Fruit fly (Drosophila melanogaster): ENCODE data around the gene CG7920.
A peak's percentile ranks its signal among the peaks of the same experiment; 100 is the strongest.

Gene CG7920

dm6 chr3R:30022452-30023028 lies 7.5 kb upstream of the CG7920 start, which contains the start of the genes RpS28a and Axn (continued):
- TF ChIP-seq Aef1 (GFP tag; IDR thresholded peaks at IDR 0.05): peak; percentile 16; the same call in 1 of the 3 replicates
- TF ChIP-seq grn (GFP tag; optimal IDR thresholded peaks at IDR 0.05): no peak
- peak; percentile 62 for TF ChIP-seq hkb (optimal IDR thresholded peaks at IDR 0.05)
- no peak for TF ChIP-seq hkb (GFP tag; IDR thresholded peaks at IDR 0.05)
- TF ChIP-seq abd-A (tag; optimal IDR thresholded peaks at IDR 0.05): no peak
- peak; percentile 37 to 42 for TF ChIP-seq dpn (GFP tag; optimal IDR thresholded peaks at IDR 0.05)
- TF ChIP-seq row (GFP tag; IDR thresholded peaks at IDR 0.05): peak; percentile 26; the same call in 2 of the 3 replicates
- TF ChIP-seq CG7357 (GFP tag; IDR thresholded peaks at IDR 0.05): no peak
- no peak for TF ChIP-seq CG4404 (GFP tag; IDR thresholded peaks at IDR 0.05)
- peak; percentile 39 for TF ChIP-seq p53 (GFP tag; optimal IDR thresholded peaks at IDR 0.05)
- no peak for TF ChIP-seq CG13123 (GFP tag; optimal IDR thresholded peaks at IDR 0.05)
- TF ChIP-seq CG10321 (GFP tag; IDR thresholded peaks at IDR 0.05): 0 out of 2 replicates have a peak, but pooled peaks have one; percentile 6
- peak; percentile 39 for TF ChIP-seq CG7987 (GFP tag; optimal IDR thresholded peaks at IDR 0.05)
- TF ChIP-seq chif (GFP tag; optimal IDR thresholded peaks at IDR 0.05): peak in 1 of 2 experiments; percentile 31
- peak; percentile 59 for TF ChIP-seq CG42726 (GFP tag; IDR thresholded peaks at IDR 0.05; ENCODE audit: partially characterized antibody)
- 0 out of 3 replicates have a peak, but pooled peaks have one; percentile 10 for TF ChIP-seq CG34224 (GFP tag; IDR thresholded peaks at IDR 0.05; ENCODE audit: partially characterized antibody)
- TF ChIP-seq unc-4 (GFP tag; IDR thresholded peaks at IDR 0.05; ENCODE audit: partially characterized antibody): peak; percentile 51; the same call in 1 of the 2 replicates
- TF ChIP-seq gsb (GFP tag; IDR thresholded peaks at IDR 0.05): no peak
- peak; percentile 15 for TF ChIP-seq jumu (GFP tag; optimal IDR thresholded peaks at IDR 0.05)
- peak; percentile 80 for TF ChIP-seq Sin3A (optimal IDR thresholded peaks at IDR 0.05)
- TF ChIP-seq Rfx (GFP tag; IDR thresholded peaks at IDR 0.05): peak; percentile 48
- TF ChIP-seq CG12659 (GFP tag; optimal IDR thresholded peaks at IDR 0.05): peak; percentile 44
- TF ChIP-seq CG9817 (tag; optimal IDR thresholded peaks at IDR 0.05): peak; percentile 31
- peak; percentile 43 for TF ChIP-seq CG9797 (GFP tag; optimal IDR thresholded peaks at IDR 0.05)
- TF ChIP-seq lmd (GFP tag; IDR thresholded peaks at IDR 0.05): peak; percentile 57; the same call in 1 of the 2 replicates
- peak; percentile 76 for TF ChIP-seq CG3847 (GFP tag; IDR thresholded peaks at IDR 0.05)
- TF ChIP-seq pita (GFP tag; optimal IDR thresholded peaks at IDR 0.05): peak; percentile 85
- TF ChIP-seq nmo (GFP tag; optimal IDR thresholded peaks at IDR 0.05): peak; percentile 19
- TF ChIP-seq sisA (GFP tag; IDR thresholded peaks at IDR 0.05): peak; percentile 33; the same call in 1 of the 2 replicates
- no peak for TF ChIP-seq gcm2 (GFP tag; optimal IDR thresholded peaks at IDR 0.05)
- no peak for TF ChIP-seq CG30020 (tag; optimal IDR thresholded peaks at IDR 0.05)
- peak; percentile 1 for TF ChIP-seq Dek (tag; optimal IDR thresholded peaks at IDR 0.05)
- peak; percentile 32 for TF ChIP-seq CG17912 (GFP tag; optimal IDR thresholded peaks at IDR 0.05)
- no peak for TF ChIP-seq luna (GFP tag; optimal IDR thresholded peaks at IDR 0.05)
- peak; percentile 83 for TF ChIP-seq HmgD (GFP tag; optimal IDR thresholded peaks at IDR 0.05)
- no peak for TF ChIP-seq CG2875 (GFP tag; optimal IDR thresholded peaks at IDR 0.05)

dm6 chr3R:30021559-30022451 lies 6.7 kb upstream of the CG7920 start, which contains the start of gene Mgat2:
Gene Mgat2, minus strand, starts transcription at chr3R:30022221.
- TF ChIP-seq gce (GFP tag; IDR thresholded peaks at IDR 0.05): peak; percentile 31; the same call in 1 of the 3 replicates
- peak; percentile 81 for TF ChIP-seq Bgb (GFP tag; IDR thresholded peaks at IDR 0.05; ENCODE audit: partially characterized antibody)
- TF ChIP-seq CG14965 (GFP tag; optimal IDR thresholded peaks at IDR 0.05; ENCODE audit: borderline replicate concordance): peak; percentile 15
- TF ChIP-seq CG6683 (GFP tag; optimal IDR thresholded peaks at IDR 0.05): peak; percentile 10
- peak; percentile 83 for TF ChIP-seq pfk (GFP tag; optimal IDR thresholded peaks at IDR 0.05)
- peak; percentile 65 for TF ChIP-seq YL-1 (GFP tag; optimal IDR thresholded peaks at IDR 0.05)
- TF ChIP-seq ranshi (GFP tag; IDR thresholded peaks at IDR 0.05): no peak; the same call in 1 of the 2 replicates
- TF ChIP-seq Rx (GFP tag; IDR thresholded peaks at IDR 0.05): 0 out of 2 replicates have a peak, but pooled peaks have one; percentile 20
- peak; percentile 30; the same call in 1 of the 3 replicates for TF ChIP-seq Optix (GFP tag; IDR thresholded peaks at IDR 0.05)
- TF ChIP-seq CG4617 (GFP tag; optimal IDR thresholded peaks at IDR 0.05; ENCODE audit: borderline replicate concordance): peak; percentile 12
- TF ChIP-seq Eip74EF (GFP tag; optimal IDR thresholded peaks at IDR 0.05): peak in 1 of 2 experiments; percentile 61
- no peak for TF ChIP-seq CG2889 (GFP tag; IDR thresholded peaks at IDR 0.05)
- peak; percentile 14 for TF ChIP-seq CG2875 (GFP tag; optimal IDR thresholded peaks at IDR 0.05)
- peak; percentile 69 for TF ChIP-seq odd (GFP tag; optimal IDR thresholded peaks at IDR 0.05)
